Fruit fly (Drosophila melanogaster): ENCODE measurements around the gene CG32599.

CG32599 gene

dm6 chrX:14242941-14243736, at the start of gene CG32599:
TSS of gene CG32599 (plus strand) at chrX:14243686.
- no peak for TF ChIP-seq noc (tag; optimal IDR thresholded peaks at IDR 0.05)

dm6 chrX:14199967-14200531, 43.4 kb upstream of the CG32599 start, which contains the start of gene CG11590:
TSS of gene CG11590 (plus strand) at chrX:14200178.
- no peak for TF ChIP-seq noc (tag; optimal IDR thresholded peaks at IDR 0.05)

DNA sequence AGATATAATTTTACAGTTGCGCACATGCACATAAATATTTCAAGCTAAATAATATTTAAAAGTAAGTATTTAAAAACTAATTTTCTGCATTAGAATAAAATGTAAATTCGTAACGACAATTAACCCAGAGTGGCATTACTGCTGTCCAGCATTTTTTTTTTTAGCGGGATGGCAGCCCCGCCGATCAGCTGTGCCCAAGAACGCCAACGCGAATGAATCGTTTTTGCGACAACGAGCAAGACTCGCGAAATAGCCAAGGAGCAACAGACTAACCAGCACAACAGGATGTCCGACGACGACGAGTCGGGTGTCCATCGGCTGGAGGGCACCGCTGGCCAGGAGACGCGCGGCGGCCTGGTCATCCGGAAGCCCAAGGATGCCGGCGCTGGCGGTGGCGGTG, 42.3 kb upstream of the CG32599 start, which contains the start of gene Prp16:
Prp16 (plus strand) TSS at position 185 of the 400 bp plus-strand sequence.
- no peak for TF ChIP-seq noc (tag; optimal IDR thresholded peaks at IDR 0.05)

DNA sequence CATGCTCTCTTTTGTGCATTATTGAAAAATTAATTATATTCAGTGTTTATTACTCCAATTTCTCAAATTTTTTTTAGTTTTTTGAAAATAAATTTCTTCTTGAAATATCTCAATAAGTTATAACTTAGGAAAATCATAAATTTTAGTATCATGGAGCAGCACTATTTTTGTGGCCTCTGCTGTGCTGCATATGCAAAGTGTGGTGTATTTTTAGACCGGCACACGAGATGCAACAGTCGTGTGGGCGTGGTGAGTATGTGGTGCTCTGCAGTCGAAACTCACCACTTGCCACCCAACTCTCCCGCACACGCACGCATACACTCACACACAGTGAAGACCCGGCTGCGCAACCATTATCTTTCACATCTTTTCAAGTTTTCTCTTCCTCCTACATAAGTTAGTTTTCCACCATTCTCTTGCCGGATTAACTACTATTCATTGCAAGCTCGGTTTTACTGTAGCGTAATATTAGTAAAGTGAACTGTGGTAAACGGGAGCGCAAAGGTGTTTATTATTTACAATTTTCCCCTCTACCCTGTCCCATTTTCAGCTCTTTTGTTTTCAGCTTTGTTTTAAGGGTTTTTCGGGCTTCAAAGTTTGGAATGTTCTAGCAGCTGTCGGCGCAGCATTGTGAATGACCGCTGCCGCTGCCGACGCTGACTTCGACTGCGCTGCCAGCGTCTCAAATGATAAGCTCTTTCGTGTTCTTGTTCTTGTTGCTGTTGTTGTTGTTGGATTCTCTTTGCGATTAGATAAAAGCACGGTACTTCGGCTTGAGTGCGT, 34.9 kb upstream of the CG32599 start:
- TF ChIP-seq noc (tag; optimal IDR thresholded peaks at IDR 0.05) = no peak

- TF ChIP-seq noc (tag; optimal IDR thresholded peaks at IDR 0.05) = peak; percentile 7
Measured at dm6 chrX:14209209-14209781, 34.2 kb upstream of the CG32599 start.

dm6 chrX:14211250-14211944, 32.1 kb upstream of the CG32599 start:
- no peak for TF ChIP-seq noc (tag; optimal IDR thresholded peaks at IDR 0.05)

- no peak for TF ChIP-seq noc (tag; optimal IDR thresholded peaks at IDR 0.05)
Measured at dm6 chrX:14212147-14212792, 31.2 kb upstream of the CG32599 start.

dm6 chrX:14213509-14214154, 29.9 kb upstream of the CG32599 start:
- no peak for TF ChIP-seq noc (tag; optimal IDR thresholded peaks at IDR 0.05)

DNA sequence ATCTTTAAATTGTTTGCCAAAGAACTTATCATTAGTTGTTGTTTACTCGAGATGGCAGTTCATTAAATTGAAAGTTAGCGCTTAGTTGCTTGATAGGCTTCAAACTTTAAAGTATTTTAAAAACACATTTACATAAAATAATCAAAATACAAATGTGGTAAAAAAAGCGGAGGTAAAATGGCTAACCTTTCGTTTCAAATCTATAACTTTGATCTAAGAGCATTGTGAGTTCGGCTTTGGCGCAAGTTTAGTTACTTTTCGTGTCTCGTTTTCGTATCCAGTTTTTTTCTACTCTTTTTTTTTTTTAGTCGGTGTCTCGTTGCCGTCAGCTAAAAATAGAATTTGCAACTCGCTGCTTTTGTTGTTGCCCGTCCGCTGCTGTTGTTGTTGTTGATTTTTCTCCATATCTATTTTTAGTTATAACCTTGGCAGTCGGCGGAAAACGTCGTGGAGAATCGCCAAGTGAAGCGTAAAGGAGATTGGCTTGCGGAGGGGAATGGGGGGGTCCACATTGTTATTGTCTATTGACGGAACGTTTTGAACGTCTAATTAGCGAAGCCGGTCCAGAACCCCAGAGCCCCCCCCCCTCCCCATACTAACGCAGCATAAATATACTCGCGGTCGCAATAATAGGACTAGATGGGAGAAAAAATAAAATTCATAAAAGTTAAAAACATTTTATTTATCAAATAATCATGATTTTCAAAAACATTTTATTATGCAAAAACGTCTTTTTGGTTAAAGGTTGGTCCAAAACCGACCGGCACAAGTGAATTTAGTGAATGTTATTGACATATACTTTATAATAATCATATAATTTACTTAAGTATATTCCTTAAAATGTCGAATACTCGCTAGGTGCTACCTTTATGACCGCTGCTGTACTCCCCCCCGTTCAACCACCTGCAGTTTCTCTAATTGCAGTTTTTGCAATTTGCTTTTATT, 28.7 kb upstream of the CG32599 start:
- peak; percentile 65 for TF ChIP-seq noc (tag; optimal IDR thresholded peaks at IDR 0.05)

- TF ChIP-seq noc (tag; optimal IDR thresholded peaks at IDR 0.05) = peak; percentile 15
Measured at dm6 chrX:14215834-14216233, 27.7 kb upstream of the CG32599 start.

DNA sequence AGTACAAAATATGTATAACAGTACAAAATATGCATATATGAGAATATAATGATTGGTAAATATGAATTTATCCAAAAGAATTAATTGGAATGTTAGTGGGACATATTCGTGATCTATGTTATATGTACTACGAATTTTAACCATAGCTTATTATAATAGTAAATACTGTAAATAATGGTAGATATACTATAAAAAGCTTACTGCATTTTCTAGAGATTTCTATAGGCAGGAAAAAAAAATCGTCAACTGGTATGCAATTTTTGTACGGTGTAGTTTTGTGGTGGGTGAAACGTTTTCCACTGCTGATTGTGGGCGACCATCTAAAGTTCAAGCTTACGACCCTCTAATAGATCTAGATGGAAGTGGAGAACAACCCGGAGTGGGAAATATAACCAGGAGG, 26.6 kb upstream of the CG32599 start:
- TF ChIP-seq noc (tag; optimal IDR thresholded peaks at IDR 0.05) = no peak

DNA sequence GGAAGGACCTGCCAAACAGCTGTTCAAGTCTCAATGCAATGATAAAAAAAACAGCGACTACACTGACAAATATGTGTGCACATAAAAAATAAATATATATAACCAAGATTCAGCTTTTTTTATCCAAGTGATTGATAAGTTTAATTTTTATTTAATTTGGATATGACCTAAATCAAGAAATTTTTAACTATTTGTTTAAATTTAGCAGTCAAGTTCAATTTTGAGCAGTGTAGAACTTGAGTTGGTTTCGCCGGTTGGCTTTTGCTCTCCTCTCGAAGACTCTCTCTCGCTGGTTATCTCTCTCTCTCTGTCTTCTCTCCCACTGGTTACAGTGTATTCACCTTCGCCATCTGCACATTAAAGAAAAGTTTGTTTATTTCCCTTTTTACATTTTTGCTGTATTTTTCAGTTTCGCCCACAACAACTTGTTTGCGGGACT, 25.4 kb upstream of the CG32599 start:
- peak; percentile 86 for TF ChIP-seq noc (tag; optimal IDR thresholded peaks at IDR 0.05)

dm6 chrX:14221182-14221581, 22.3 kb upstream of the CG32599 start:
- TF ChIP-seq noc (tag; optimal IDR thresholded peaks at IDR 0.05) = no peak

Data from whole organism, larva.